Fruit fly (Drosophila melanogaster): Measurements from ENCODE around the gene CG34456.

DNA sequence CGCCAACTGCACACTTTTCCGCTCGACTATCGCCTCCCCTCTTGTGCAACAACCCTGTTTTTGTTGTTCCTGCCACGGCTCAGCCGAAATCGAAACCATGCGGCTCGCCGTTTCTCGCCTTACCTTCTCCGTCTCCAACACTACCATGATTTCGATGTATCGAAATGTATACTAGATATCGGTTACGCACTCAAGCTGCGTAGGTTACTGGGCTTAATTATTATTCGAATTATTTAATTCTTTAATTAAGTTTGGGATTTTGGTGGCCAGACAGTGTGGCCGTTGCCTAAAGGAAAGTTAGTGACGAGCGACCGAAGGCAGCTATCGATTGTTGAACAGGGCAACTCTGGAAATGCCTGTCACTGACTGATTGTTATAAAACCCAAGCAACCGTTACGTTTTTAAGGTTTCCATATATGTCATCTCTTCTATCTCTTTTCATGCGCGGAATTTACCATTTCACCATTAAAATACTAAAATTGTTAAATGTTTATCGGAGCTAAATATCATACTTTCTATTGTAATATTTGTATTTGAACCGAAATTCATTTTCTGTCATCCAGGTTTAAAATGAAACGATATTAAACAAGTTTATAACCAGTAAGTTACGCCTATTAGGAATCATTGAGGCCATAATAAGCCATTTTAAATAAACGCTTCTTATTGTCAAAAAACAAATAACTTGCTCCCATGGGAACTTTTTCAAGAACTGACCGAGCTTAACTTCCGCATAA is 40.4 kb downstream of the CG34456 start, which contains the start of gene eIF4E1:
- TF ChIP-seq EcR (GFP tag; optimal IDR thresholded peaks at IDR 0.05) (no peak), psq (optimal IDR thresholded peaks at IDR 0.05) (no peak), CG8478 (optimal IDR thresholded peaks at IDR 0.05) (no peak)

Measured in whole organism.